Worm (Caenorhabditis elegans): ENCODE results near the gene nspd-7.

ce11 chrIV:10243276-10243675 lies 25.7 kb downstream of the nspd-7 start, which contains the start of gene tkt-1:
- TF ChIP-seq nhr-28 (tag; optimal IDR thresholded peaks at IDR 0.05) (no peak), nhr-12 (tag; optimal IDR thresholded peaks at IDR 0.05) (no peak), ceh-28 (tag; optimal IDR thresholded peaks at IDR 0.05) (no peak), lin-39 (tag; optimal IDR thresholded peaks at IDR 0.05) (no peak), pqm-1 (tag; optimal IDR thresholded peaks at IDR 0.05) (peak; percentile 88), elt-1 (tag; optimal IDR thresholded peaks at IDR 0.05) (no peak), lin-15B (tag; optimal IDR thresholded peaks at IDR 0.05) (no peak), jun-1 (tag; optimal IDR thresholded peaks at IDR 0.05) (peak; percentile 55), mdl-1 (tag; optimal IDR thresholded peaks at IDR 0.05) (no peak)
